Worm (Caenorhabditis elegans) whole organism, early embryonic: ENCODE data around the gene ZC449.8.

Source experiments
- B0310.2 ChIP-seq: sonication (generic microtip); optimal IDR thresholded peaks from 2 replicates; lab custom pipeline; 2016; ENCODE audit warnings: mild to moderate bottlenecking, missing genetic modification characterization, missing compliant biosample characterization
- aly-1 ChIP-seq: sonication (generic microtip); optimal IDR thresholded peaks from 2 replicates; lab custom pipeline; 2016; ENCODE audit warnings: missing genetic modification characterization, missing compliant biosample characterization
- ama-1 ChIP-seq: fragments of 150-350 bp; optimal IDR thresholded peaks from 2 replicates; lab custom pipeline; 2014
- ceh-36 ChIP-seq: sonication (generic microtip); optimal IDR thresholded peaks from 2 replicates; lab custom pipeline; 2016; ENCODE audit warnings: missing genetic modification characterization, inconsistent platforms, missing compliant biosample characterization
- ets-7 ChIP-seq: sonication (generic microtip); optimal IDR thresholded peaks from 2 replicates; lab custom pipeline; 2016; ENCODE audit warnings: missing genotype, missing genetic modification characterization, missing compliant biosample characterization
- flt-1 ChIP-seq: fragments of 200-800 bp; sonication (Bioruptor generic); IDR thresholded peaks from 2 replicates; pipeline ENCODE4 v1.3.6; 2022; ENCODE audit warnings: missing genetic modification characterization, missing compliant biosample characterization
- pes-1 ChIP-seq: fragments of 200-800 bp; sonication (Bioruptor generic); IDR thresholded peaks from 2 replicates; pipeline ENCODE4 v1.3.6; 2022; ENCODE audit warnings: missing genetic modification reagents, missing genetic modification characterization, missing compliant biosample characterization
- scrt-1 ChIP-seq: fragments of 200-800 bp; sonication (Bioruptor generic); IDR thresholded peaks from 2 replicates; pipeline ENCODE4 v1.3.6; 2022; ENCODE audit warnings: missing genetic modification characterization, missing compliant biosample characterization
- sea-1 ChIP-seq: fragments of 200-800 bp; sonication (Bioruptor generic); conservative IDR thresholded peaks from 2 replicates; pipeline ENCODE4 v1.3.6; 2022; ENCODE audit warnings: missing genetic modification characterization, missing compliant biosample characterization
- tbx-11 ChIP-seq: fragments of 200-800 bp; sonication (Bioruptor generic); IDR thresholded peaks from 2 replicates; pipeline ENCODE4 v1.3.6; 2022; ENCODE audit warnings: missing genetic modification characterization, missing compliant biosample characterization
- tbx-37 ChIP-seq: fragments of 200-800 bp; sonication (Bioruptor generic); conservative IDR thresholded peaks from 2 replicates; pipeline ENCODE4 v1.3.6; 2022; ENCODE audit warnings: missing genetic modification reagents, missing genetic modification characterization, missing compliant biosample characterization
- tra-4 ChIP-seq: sonication (generic microtip); optimal IDR thresholded peaks from 2 replicates; lab custom pipeline; 2017; ENCODE audit warnings: missing genetic modification characterization, missing compliant biosample characterization

DNA sequence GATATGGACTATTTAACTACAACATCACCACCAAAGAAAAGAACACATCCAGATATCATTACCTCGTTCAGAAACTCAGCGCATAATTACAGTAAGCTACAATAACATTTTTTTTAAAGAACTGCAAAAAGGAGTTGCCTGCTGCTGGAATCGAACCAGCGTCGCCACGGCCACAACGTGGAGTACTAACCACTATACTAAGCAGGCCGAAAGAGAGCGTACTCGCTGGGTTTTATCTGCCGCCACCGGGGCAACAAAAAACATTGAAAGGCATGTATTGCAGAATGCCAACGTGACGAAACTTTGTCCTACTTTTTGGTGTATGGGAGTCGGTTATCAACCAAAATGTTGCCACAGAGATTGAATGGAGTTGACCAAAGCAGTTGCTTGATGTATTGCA, 6.8 kb downstream of the ZC449.8 start:
- TF ChIP-seq flt-1 (GFP tag; lab: Robert Waterston, UW) (peak; percentile 81), ama-1 (lab: Kevin White, UChicago) (no peak), pes-1 (GFP tag; lab: Robert Waterston, UW) (peak; percentile 88), tbx-37 (peak; percentile 77; the same call in 1 of the 2 replicates), sea-1 (peak; percentile 75), scrt-1 (GFP tag; lab: Robert Waterston, UW) (peak; percentile 80), ets-7 (tag; lab: Kevin White, UChicago) (no peak), aly-1 (peak; percentile 69), B0310.2 (peak; percentile 54), ceh-36 (tag; lab: Kevin White, UChicago) (peak; percentile 42), tbx-11 (GFP tag; lab: Robert Waterston, UW) (peak; percentile 79), tra-4 (tag; lab: Kevin White, UChicago) (no peak)
